Fruit fly (Drosophila melanogaster): ENCODE data around the gene Hmgcr.

Hmgcr gene

dm6 chr3R:23788406-23789021 is 55.4 kb downstream of the Hmgcr start (continued):
- TF ChIP-seq sim (GFP tag; IDR thresholded peaks at IDR 0.05) (no peak), Tbp (GFP tag; optimal IDR thresholded peaks at IDR 0.05) (no peak), CG12942 (GFP tag; optimal IDR thresholded peaks at IDR 0.05) (no peak), CG2120 (GFP tag; optimal IDR thresholded peaks at IDR 0.05) (peak; percentile 28), CG1603 (tag; optimal IDR thresholded peaks at IDR 0.05) (no peak), CG1602 (GFP tag; optimal IDR thresholded peaks at IDR 0.05) (no peak), ttk (GFP tag; IDR thresholded peaks at IDR 0.05) (0 out of 2 replicates have a peak, but pooled peaks have one; percentile 8), Oaz (GFP tag; IDR thresholded peaks at IDR 0.05) (no peak), CG13624 (GFP tag; optimal IDR thresholded peaks at IDR 0.05) (no peak), Poxn (GFP tag; IDR thresholded peaks at IDR 0.05) (no peak), Atf-2 (GFP tag; optimal IDR thresholded peaks at IDR 0.05) (no peak), eve (GFP tag; optimal IDR thresholded peaks at IDR 0.05) (no peak), CG6175 (GFP tag; IDR thresholded peaks at IDR 0.05) (peak; percentile 37; the same call in 1 of the 3 replicates), Sin3A (optimal IDR thresholded peaks at IDR 0.05) (no peak), slp2 (GFP tag; optimal IDR thresholded peaks at IDR 0.05) (no peak), CG3838 (GFP tag; optimal IDR thresholded peaks at IDR 0.05) (no peak)

- no peak for TF ChIP-seq danr (GFP tag; IDR thresholded peaks at IDR 0.05)
- TF ChIP-seq gce (GFP tag; IDR thresholded peaks at IDR 0.05) = no peak
- peak in 1 of 2 experiments; percentile 2 for TF ChIP-seq Pdp1 (GFP tag; optimal IDR thresholded peaks at IDR 0.05)
- TF ChIP-seq Atf6 (GFP tag; IDR thresholded peaks at IDR 0.05) = no peak
- no peak for TF ChIP-seq slou (GFP tag; optimal IDR thresholded peaks at IDR 0.05)
Observed at dm6 chr3R:23789584-23789983, 56.5 kb downstream of the Hmgcr start.

- TF ChIP-seq CG14965 (GFP tag; optimal IDR thresholded peaks at IDR 0.05; ENCODE audit: borderline replicate concordance) = no peak
- peak; percentile 56 for TF ChIP-seq Blimp-1 (GFP tag; optimal IDR thresholded peaks at IDR 0.05)
- TF ChIP-seq CG15479 (GFP tag; optimal IDR thresholded peaks at IDR 0.05) = peak; percentile 37
- peak in 1 of 2 experiments; percentile 51 for TF ChIP-seq tll (GFP tag; optimal IDR thresholded peaks at IDR 0.05)
- TF ChIP-seq CG6854 (GFP tag; optimal IDR thresholded peaks at IDR 0.05) = no peak
- TF ChIP-seq CG14014 (GFP tag; IDR thresholded peaks at IDR 0.05) = no peak
- peak in 1 of 2 experiments; percentile 90 for TF ChIP-seq Hr78 (GFP tag; optimal IDR thresholded peaks at IDR 0.05)
- TF ChIP-seq yki (optimal IDR thresholded peaks at IDR 0.05) = no peak
- peak; percentile 92 for TF ChIP-seq sd (tag; optimal IDR thresholded peaks at IDR 0.05)
- no peak for TF ChIP-seq CG16863 (GFP tag; optimal IDR thresholded peaks at IDR 0.05)
- no peak for TF ChIP-seq cato (GFP tag; optimal IDR thresholded peaks at IDR 0.05; ENCODE audit: borderline replicate concordance)
- TF ChIP-seq CG15696 (tag; optimal IDR thresholded peaks at IDR 0.05) = peak; percentile 43
- TF ChIP-seq CG7372 (GFP tag; IDR thresholded peaks at IDR 0.05) = 0 out of 2 replicates have a peak, but pooled peaks have one; percentile 12
- TF ChIP-seq zen (tag; optimal IDR thresholded peaks at IDR 0.05) = no peak
- no peak for TF ChIP-seq grn (GFP tag; optimal IDR thresholded peaks at IDR 0.05)
- TF ChIP-seq CG12391 (tag; optimal IDR thresholded peaks at IDR 0.05) = no peak
- TF ChIP-seq Opbp (GFP tag; IDR thresholded peaks at IDR 0.05; ENCODE audit: partially characterized antibody) = no peak
- no peak for TF ChIP-seq CG9797 (GFP tag; optimal IDR thresholded peaks at IDR 0.05)
- no peak for TF ChIP-seq fd102C (GFP tag; optimal IDR thresholded peaks at IDR 0.05)
- TF ChIP-seq ci (GFP tag; IDR thresholded peaks at IDR 0.05) = 0 out of 3 replicates have a peak, but pooled peaks have one; percentile 35
- 0 out of 2 replicates have a peak, but pooled peaks have one; percentile 0 for TF ChIP-seq vvl (GFP tag; IDR thresholded peaks at IDR 0.05)
- TF ChIP-seq CG17359 (tag; optimal IDR thresholded peaks at IDR 0.05) = peak; percentile 29
- no peak for TF ChIP-seq CG31224 (GFP tag; IDR thresholded peaks at IDR 0.05)
- TF ChIP-seq Gug (GFP tag; IDR thresholded peaks at IDR 0.05) = peak; percentile 31; the same call in 1 of the 4 replicates
- 0 out of 3 replicates have a peak, but pooled peaks have one; percentile 25 for TF ChIP-seq CG6791 (GFP tag; IDR thresholded peaks at IDR 0.05; ENCODE audit: partially characterized antibody)
- TF ChIP-seq CG32772 (GFP tag; IDR thresholded peaks at IDR 0.05) = no peak
Observed at dm6 chr3R:23790483-23791175, 57.5 kb downstream of the Hmgcr start.
